Fruit fly (Drosophila melanogaster) ovary, adult (tissue): Measurements from ENCODE around the gene Mst87F.

ENCODE experiments used
- CG17801 ChIP-seq: fragments of 200-800 bp; optimal IDR thresholded peaks from 2 replicates; lab custom pipeline; 2019; ENCODE audit warnings: missing biosample characterization, mild to moderate bottlenecking, missing genetic modification characterization, moderate library complexity; ENCODE audit not compliant: partially characterized antibody

The Mst87F gene

dm6 chr3R:13843611-13844010 is 15.8 kb upstream of the Mst87F start:
- TF ChIP-seq CG17801: no peak

dm6 chr3R:13842532-13842931 is 14.7 kb upstream of the Mst87F start:
- no peak for TF ChIP-seq CG17801

- TF ChIP-seq CG17801: no peak
These were observed 13.1 kb upstream of the Mst87F start for dm6 chr3R:13840956-13841355.

- no peak for TF ChIP-seq CG17801
These were observed 12.1 kb upstream of the Mst87F start, which contains the start of gene CG31495 for dm6 chr3R:13839883-13840412. Gene CG31495 (minus strand): TSS chr3R:13839934.

dm6 chr3R:13837807-13838206 is 10.0 kb upstream of the Mst87F start, which contains the start of gene Nsf2:
Gene Nsf2 (minus strand): TSS chr3R:13837991.
- no peak for TF ChIP-seq CG17801

dm6 chr3R:13834551-13834950 is 6.7 kb upstream of the Mst87F start:
- TF ChIP-seq CG17801: no peak

dm6 chr3R:13833515-13833914 is 5.7 kb upstream of the Mst87F start:
- TF ChIP-seq CG17801: no peak

dm6 chr3R:13832950-13833349 is 5.1 kb upstream of the Mst87F start:
- no peak for TF ChIP-seq CG17801

- peak; percentile 67 for TF ChIP-seq CG17801
These were observed 3.9 kb upstream of the Mst87F start for dm6 chr3R:13831596-13832119.

- TF ChIP-seq CG17801: no peak
These were observed 3.2 kb upstream of the Mst87F start for dm6 chr3R:13831042-13831441.

- no peak for TF ChIP-seq CG17801
These were observed 5.1 kb downstream of the Mst87F start for dm6 chr3R:13822602-13823220.

- TF ChIP-seq CG17801: no peak
These were observed 7.3 kb downstream of the Mst87F start for dm6 chr3R:13820483-13820882.

dm6 chr3R:13819037-13819436 is 8.8 kb downstream of the Mst87F start:
- no peak for TF ChIP-seq CG17801

dm6 chr3R:13817480-13818305 is 10.1 kb downstream of the Mst87F start:
- TF ChIP-seq CG17801: no peak

dm6 chr3R:13816375-13816711 is 11.5 kb downstream of the Mst87F start:
- TF ChIP-seq CG17801: peak; percentile 69

- no peak for TF ChIP-seq CG17801
These were observed 12.0 kb downstream of the Mst87F start for dm6 chr3R:13815566-13816374.

- no peak for TF ChIP-seq CG17801
These were observed 12.8 kb downstream of the Mst87F start for dm6 chr3R:13815022-13815440.
